Fruit fly (Drosophila melanogaster) whole organism, wandering third instar larva: ENCODE data around the gene Cka.

Experiments used
- Abd-B ChIP-seq: fragments of >200 bp; optimal IDR thresholded peaks from 2 replicates; lab custom pipeline; 2017; ENCODE audit warnings: missing biosample characterization, missing genetic modification characterization
- CG32264 ChIP-seq: fragments of 200-800 bp; sonication (Bioruptor generic); optimal IDR thresholded peaks from 2 replicates; lab custom pipeline; 2016; ENCODE audit warnings: missing biosample characterization, missing genetic modification characterization
- GATAd ChIP-seq: sonication (Bioruptor generic); optimal IDR thresholded peaks from 2 replicates; lab custom pipeline; 2016; ENCODE audit warnings: missing biosample characterization, missing genetic modification characterization
- Hr83 ChIP-seq: fragments of 200-300 bp; sonication (Bioruptor generic); optimal IDR thresholded peaks from 2 replicates; lab custom pipeline; 2016; ENCODE audit warnings: missing biosample characterization, mild to moderate bottlenecking, missing genetic modification characterization, moderate library complexity; ENCODE audit not compliant: poor library complexity, severe bottlenecking
- Rel ChIP-seq, 2 experiments: fragments of 200-800 bp; sonication (Bioruptor generic) in 1 of 2; optimal IDR thresholded peaks; 2 replicates in 1 of 2; 3 replicates in 1 of 2; lab custom pipeline; 2016 to 2019; ENCODE audit warnings: mild to moderate bottlenecking in 2 of 2, missing biosample characterization in 2 of 2, missing genetic modification characterization in 2 of 2, moderate library complexity in 1 of 2
- h ChIP-seq: fragments of 200-800 bp; sonication (Bioruptor generic); optimal IDR thresholded peaks from 3 replicates; lab custom pipeline; 2016; ENCODE audit warnings: missing biosample characterization, mild to moderate bottlenecking, missing genetic modification characterization
- sage ChIP-seq: fragments of 200-800 bp; sonication (Bioruptor generic); optimal IDR thresholded peaks from 2 replicates; lab custom pipeline; 2016; ENCODE audit warnings: missing biosample characterization, mild to moderate bottlenecking, missing genetic modification characterization
- sv ChIP-seq: fragments of 200-800 bp; sonication (Bioruptor generic); optimal IDR thresholded peaks from 3 replicates; lab custom pipeline; 2016; ENCODE audit warnings: missing biosample characterization, missing genetic modification characterization

DNA sequence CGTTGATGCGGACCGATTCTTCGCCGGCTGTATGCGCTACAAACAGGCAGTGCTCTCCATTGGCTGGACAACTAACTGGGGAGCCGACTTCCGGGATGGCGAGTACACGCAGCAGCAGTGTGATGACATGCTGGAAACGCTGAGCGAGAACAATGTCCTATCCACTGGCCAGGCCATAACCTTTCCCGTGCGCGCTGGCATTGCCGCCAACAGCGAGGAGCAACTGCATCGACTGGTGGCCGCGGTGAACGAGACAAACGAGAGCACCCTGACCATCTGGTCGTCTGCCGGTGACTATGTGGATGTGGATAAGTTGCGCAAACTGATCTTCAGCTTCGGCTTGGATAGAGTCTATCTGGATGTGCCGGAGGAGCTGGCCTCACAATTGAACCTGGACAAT is 44.3 kb upstream of the Cka start:
- TF ChIP-seq GATAd (GFP tag; lab: Kevin White, UChicago): no peak
- no peak for TF ChIP-seq Rel (GFP tag; optimal IDR thresholded peaks at IDR 0.05; lab: Kevin White, UChicago)
- TF ChIP-seq Rel (tag; optimal IDR thresholded peaks at IDR 0.05; lab: Kevin White, UChicago): no peak
- no peak for TF ChIP-seq h
- no peak for TF ChIP-seq CG32264 (GFP tag; lab: Kevin White, UChicago)
- no peak for TF ChIP-seq Abd-B (GFP tag; lab: Kevin White, UChicago)
- no peak for TF ChIP-seq Hr83 (GFP tag; lab: Kevin White, UChicago)
- TF ChIP-seq sage (GFP tag; lab: Kevin White, UChicago): no peak
- no peak for TF ChIP-seq sv (GFP tag; lab: Kevin White, UChicago)
